Fruit fly (Drosophila melanogaster): Measurements from ENCODE around the gene rsh.
A peak's percentile ranks its signal among the peaks of the same experiment; 100 is the strongest.

rsh gene

DNA sequence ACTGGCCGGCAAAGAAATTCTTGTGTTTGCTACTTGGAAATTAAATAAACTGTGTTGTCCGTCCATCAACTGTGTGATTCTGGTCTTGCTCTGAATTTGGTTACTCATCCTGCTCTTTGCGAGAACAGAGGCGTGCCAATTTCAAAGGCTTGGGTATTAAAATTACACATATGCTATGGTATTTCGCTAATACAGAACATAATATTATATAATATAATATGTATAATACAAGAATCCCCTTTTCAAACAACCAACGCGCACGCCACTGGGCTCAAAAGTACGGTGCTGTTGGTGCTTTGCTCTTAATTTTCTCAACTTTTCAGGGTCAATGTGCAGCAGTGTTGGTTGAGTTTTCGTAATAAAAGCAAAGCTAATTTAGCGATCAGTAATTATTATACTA lies 111.5 kb downstream of the rsh start (continued):
- TF ChIP-seq bab2 (GFP tag; optimal IDR thresholded peaks at IDR 0.05) (peak; percentile 23), dm (GFP tag; optimal IDR thresholded peaks at IDR 0.05) (no peak), CG13775 (GFP tag; optimal IDR thresholded peaks at IDR 0.05) (peak; percentile 61), tna (GFP tag; IDR thresholded peaks at IDR 0.05; ENCODE audit: partially characterized antibody) (no peak), CG8089 (GFP tag; optimal IDR thresholded peaks at IDR 0.05) (no peak), Hr39 (optimal IDR thresholded peaks at IDR 0.05) (no peak), Adf1 (GFP tag; IDR thresholded peaks at IDR 0.05) (peak; percentile 41; the same call in 1 of the 2 replicates), HLH54F (GFP tag; optimal IDR thresholded peaks at IDR 0.05) (peak; percentile 46), Dad (GFP tag; optimal IDR thresholded peaks at IDR 0.05) (peak; percentile 4), dimm (GFP tag; IDR thresholded peaks at IDR 0.05) (0 out of 2 replicates have a peak, but pooled peaks have one; percentile 46), croc (GFP tag; conservative IDR thresholded peaks at IDR 0.05) (peak; percentile 62; the same call in 2 of the 3 replicates), CG12219 (GFP tag; optimal IDR thresholded peaks at IDR 0.05) (peak; percentile 75), stwl (tag; optimal IDR thresholded peaks at IDR 0.05) (no peak), cwo (GFP tag; optimal IDR thresholded peaks at IDR 0.05) (peak; percentile 78), CG33213 (GFP tag; optimal IDR thresholded peaks at IDR 0.05) (no peak), dysf (GFP tag; IDR thresholded peaks at IDR 0.05) (peak; percentile 93), CG16815 (GFP tag; optimal IDR thresholded peaks at IDR 0.05) (peak; percentile 51), tgo (GFP tag; IDR thresholded peaks at IDR 0.05) (peak; percentile 91), nerfin-1 (tag; optimal IDR thresholded peaks at IDR 0.05) (peak; percentile 45), CG33557 (GFP tag; optimal IDR thresholded peaks at IDR 0.05) (peak; percentile 19), cg (GFP tag; optimal IDR thresholded peaks at IDR 0.05) (no peak), CG10147 (GFP tag; optimal IDR thresholded peaks at IDR 0.05) (peak; percentile 73), Aef1 (GFP tag; IDR thresholded peaks at IDR 0.05) (peak; percentile 88), lilli (GFP tag; optimal IDR thresholded peaks at IDR 0.05) (peak; percentile 69), fd3F (GFP tag; optimal IDR thresholded peaks at IDR 0.05) (peak; percentile 87), CG11456 (GFP tag; IDR thresholded peaks at IDR 0.05) (peak; percentile 91), C15 (GFP tag; IDR thresholded peaks at IDR 0.05) (no peak), pum (GFP tag; optimal IDR thresholded peaks at IDR 0.05) (no peak), CG1647 (GFP tag; optimal IDR thresholded peaks at IDR 0.05) (no peak), ranshi (GFP tag; IDR thresholded peaks at IDR 0.05) (peak; percentile 91), sob (GFP tag; IDR thresholded peaks at IDR 0.05) (peak; percentile 92), tap (tag; optimal IDR thresholded peaks at IDR 0.05) (peak; percentile 80), slbo (GFP tag; IDR thresholded peaks at IDR 0.05) (peak; percentile 94), pho (GFP tag; optimal IDR thresholded peaks at IDR 0.05) (peak; percentile 11), ac (GFP tag; optimal IDR thresholded peaks at IDR 0.05) (no peak), so (GFP tag; IDR thresholded peaks at IDR 0.05) (peak; percentile 91), bbx (GFP tag; IDR thresholded peaks at IDR 0.05; ENCODE audit: partially characterized antibody) (no peak), Gsc (GFP tag; IDR thresholded peaks at IDR 0.05) (peak; percentile 48; the same call in 1 of the 2 replicates), MBD-R2 (GFP tag; IDR thresholded peaks at IDR 0.05) (peak; percentile 57), hth (optimal IDR thresholded peaks at IDR 0.05) (no peak), sna (GFP tag; IDR thresholded peaks at IDR 0.05; ENCODE audit: partially characterized antibody) (no peak), H2.0 (GFP tag; IDR thresholded peaks at IDR 0.05) (peak; percentile 90), Fer1 (GFP tag; optimal IDR thresholded peaks at IDR 0.05) (peak; percentile 86), CG30403 (GFP tag; optimal IDR thresholded peaks at IDR 0.05) (peak; percentile 75), sima (GFP tag; optimal IDR thresholded peaks at IDR 0.05) (no peak), Nf-YB (GFP tag; optimal IDR thresholded peaks at IDR 0.05) (peak; percentile 50), CG10274 (GFP tag; optimal IDR thresholded peaks at IDR 0.05) (peak; percentile 53), Doc3 (GFP tag; IDR thresholded peaks at IDR 0.05; ENCODE audit: partially characterized antibody) (no peak), hkb (optimal IDR thresholded peaks at IDR 0.05) (no peak), hkb (GFP tag; IDR thresholded peaks at IDR 0.05) (peak; percentile 91), jing (GFP tag; optimal IDR thresholded peaks at IDR 0.05) (peak; percentile 45), Atf-2 (GFP tag; optimal IDR thresholded peaks at IDR 0.05) (no peak), D19B (GFP tag; optimal IDR thresholded peaks at IDR 0.05) (peak; percentile 59)
